Fruit fly (Drosophila melanogaster) Kc167 (cell line): ENCODE data around the gene DIP-iota.

Experiments
- Sin3A ChIP-seq: fragments of >200 bp; optimal IDR thresholded peaks from 2 replicates; lab custom pipeline; 2018; ENCODE audit warnings: missing external identifiers
- psq ChIP-seq: fragments of >200 bp; optimal IDR thresholded peaks from 2 replicates; lab custom pipeline; 2017; ENCODE audit warnings: missing external identifiers
- ttk ChIP-seq: sonication (Bioruptor generic); optimal IDR thresholded peaks from 2 replicates; lab custom pipeline; 2017; ENCODE audit warnings: missing external identifiers

DNA sequence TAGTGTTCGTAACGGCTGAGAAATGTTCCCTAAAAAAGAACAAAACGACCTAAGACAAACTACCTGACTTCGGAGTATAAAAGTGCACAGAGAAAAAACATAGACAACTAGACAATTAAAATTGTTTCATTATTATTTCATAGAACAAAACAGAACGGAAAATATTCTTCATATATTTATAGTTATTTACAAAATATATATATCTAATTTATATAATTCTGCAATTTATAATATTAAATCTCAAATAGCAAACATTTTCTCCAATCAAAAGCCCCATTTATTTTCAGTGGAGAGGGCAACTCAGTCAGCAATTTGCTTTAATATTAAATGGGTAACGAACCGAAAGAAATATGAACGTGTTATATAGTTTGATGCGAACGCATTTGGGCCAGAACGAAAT, 26.5 kb downstream of the DIP-iota start:
- TF ChIP-seq psq (lab: Kevin White, UChicago) (no peak), Sin3A (lab: Kevin White, UChicago) (no peak), ttk (lab: Kevin White, UChicago) (no peak)
